Worm (Caenorhabditis elegans) whole organism, mixed stage, embryonic: ENCODE measurements around the gene B0361.4.

Experiments
- cnd-1 ChIP-seq: fragments of 200-800 bp; sonication (Bioruptor generic); optimal IDR thresholded peaks from 2 replicates; lab custom pipeline; 2018; ENCODE audit warnings: mild to moderate bottlenecking, missing genetic modification characterization, missing compliant biosample characterization
- elt-1 ChIP-seq: sonication (generic microtip); optimal IDR thresholded peaks from 2 replicates; lab custom pipeline; 2017; ENCODE audit warnings: missing genetic modification characterization, mild to moderate bottlenecking, missing compliant biosample characterization, antibody characterized with exemption, moderate library complexity, borderline replicate concordance; ENCODE audit not compliant: insufficient read depth
- elt-3 ChIP-seq: fragments of 150-350 bp; optimal IDR thresholded peaks from 2 replicates; lab custom pipeline; 2014; ENCODE audit warnings: missing biosample characterization, missing genetic modification characterization
- lin-32 ChIP-seq: fragments of 200-800 bp; sonication (Bioruptor generic); optimal IDR thresholded peaks from 2 replicates; lab custom pipeline; 2018; ENCODE audit warnings: mild to moderate bottlenecking, missing genetic modification characterization, missing compliant biosample characterization
- mab-5 ChIP-seq: fragments of 150-350 bp; optimal IDR thresholded peaks from 2 replicates; lab custom pipeline; 2014; ENCODE audit warnings: missing biosample characterization, missing genetic modification characterization
- mep-1 ChIP-seq: fragments of 150-350 bp; optimal IDR thresholded peaks from 2 replicates; lab custom pipeline; 2017; ENCODE audit warnings: missing biosample characterization, missing genetic modification reagents, missing genetic modification characterization, inconsistent platforms
- nhr-12 ChIP-seq: fragments of 150-350 bp; optimal IDR thresholded peaks from 2 replicates; lab custom pipeline; 2014; ENCODE audit warnings: missing biosample characterization, missing genetic modification characterization
- nhr-237 ChIP-seq: fragments of 150-350 bp; optimal IDR thresholded peaks from 2 replicates; lab custom pipeline; 2014; ENCODE audit warnings: missing biosample characterization, missing genetic modification characterization
- nhr-76 ChIP-seq: sonication (generic microtip); optimal IDR thresholded peaks from 2 replicates; lab custom pipeline; 2017; ENCODE audit warnings: missing biosample characterization, missing genetic modification characterization
- pha-4 ChIP-seq: fragments of 150-350 bp; optimal IDR thresholded peaks from 2 replicates; lab custom pipeline; 2018; ENCODE audit warnings: missing biosample characterization, missing genetic modification reagents, missing genetic modification characterization
- snpc-4 ChIP-seq: fragments of 150-350 bp; optimal IDR thresholded peaks from 2 replicates; lab custom pipeline; 2014; ENCODE audit warnings: missing biosample characterization, missing genetic modification characterization
- sptf-1 ChIP-seq: sonication (generic microtip); optimal IDR thresholded peaks from 2 replicates; lab custom pipeline; 2017; ENCODE audit warnings: mild to moderate bottlenecking, missing genetic modification characterization, moderate library complexity, missing compliant biosample characterization
- unc-39 ChIP-seq: fragments of 150-350 bp; optimal IDR thresholded peaks from 2 replicates; lab custom pipeline; 2014; ENCODE audit warnings: missing biosample characterization, missing genetic modification characterization
- unc-62 ChIP-seq: fragments of 150-350 bp; optimal IDR thresholded peaks from 2 replicates; lab custom pipeline; 2014; ENCODE audit warnings: missing biosample characterization, missing genetic modification reagents, missing genetic modification characterization

ce11 chrIII:7292569-7292968, 33.8 kb downstream of the B0361.4 start:
- TF ChIP-seq nhr-76 (tag; lab: Kevin White, UChicago) (no peak), nhr-237 (tag; lab: Kevin White, UChicago) (no peak), unc-62 (GFP tag; lab: Kevin White, UChicago) (no peak), unc-39 (tag; lab: Kevin White, UChicago) (no peak), nhr-12 (tag; lab: Kevin White, UChicago) (no peak), elt-3 (no peak), sptf-1 (tag; lab: Kevin White, UChicago) (no peak), mab-5 (tag; lab: Kevin White, UChicago) (no peak), snpc-4 (no peak), cnd-1 (tag; lab: Kevin White, UChicago) (no peak), elt-1 (tag; lab: Kevin White, UChicago) (no peak), pha-4 (tag; lab: Kevin White, UChicago) (no peak), mep-1 (tag; lab: Kevin White, UChicago) (no peak), lin-32 (GFP tag; lab: Kevin White, UChicago) (no peak)
